Worm (Caenorhabditis elegans) whole organism, L4 larva: ENCODE results near the gene R102.3.

Source experiments
- F44E2.7 ChIP-seq: fragments of 200-800 bp; sonication (Bioruptor generic); IDR thresholded peaks from 2 replicates; pipeline ENCODE4 v2.1.2; 2022; ENCODE audit warnings: missing genetic modification characterization, missing compliant biosample characterization
- F49E8.2 ChIP-seq: sonication (generic microtip); optimal IDR thresholded peaks from 2 replicates; lab custom pipeline; 2016; ENCODE audit warnings: missing compliant biosample characterization, mild to moderate bottlenecking, missing genetic modification characterization, borderline replicate concordance
- T26A8.4 ChIP-seq: fragments of 200-800 bp; sonication (Bioruptor generic); IDR thresholded peaks from 2 replicates; pipeline ENCODE4 v1.3.6; 2022; ENCODE audit warnings: missing genetic modification characterization, missing compliant biosample characterization
- Y75B8A.6 ChIP-seq: fragments of 200-800 bp; sonication (Bioruptor generic); IDR thresholded peaks from 2 replicates; pipeline ENCODE4 v1.3.6; 2022; ENCODE audit warnings: missing genetic modification reagents, missing genetic modification characterization, missing compliant biosample characterization
- ZK546.5 ChIP-seq, 2 experiments: sonication (generic microtip); optimal IDR thresholded peaks; 2 replicates each; lab custom pipeline; 2017; ENCODE audit warnings: missing biosample characterization in 2 of 2, missing genetic modification characterization in 2 of 2
- aly-2 ChIP-seq: sonication (generic microtip); optimal IDR thresholded peaks from 2 replicates; lab custom pipeline; 2018; ENCODE audit warnings: missing biosample characterization, missing genetic modification characterization
- ama-1 ChIP-seq: fragments of 150-350 bp; optimal IDR thresholded peaks from 2 replicates; lab custom pipeline; 2014; ENCODE audit warnings: inconsistent platforms, mixed read lengths
- arid-1 ChIP-seq: fragments of 200-800 bp; sonication (Bioruptor generic); conservative IDR thresholded peaks from 2 replicates; pipeline ENCODE4 v1.3.6; 2022; ENCODE audit warnings: missing genetic modification reagents, missing genetic modification characterization, missing compliant biosample characterization
- attf-4 ChIP-seq: sonication (generic microtip); optimal IDR thresholded peaks from 3 replicates; lab custom pipeline; 2017; ENCODE audit warnings: missing biosample characterization, missing genetic modification characterization
- ceh-28 ChIP-seq: fragments of 150-350 bp; optimal IDR thresholded peaks from 2 replicates; lab custom pipeline; 2014; ENCODE audit warnings: missing biosample characterization, missing genetic modification reagents, missing genetic modification characterization
- ceh-62 ChIP-seq: sonication (generic microtip); optimal IDR thresholded peaks from 2 replicates; lab custom pipeline; 2017; ENCODE audit warnings: missing biosample characterization, missing genetic modification characterization
- ceh-82 ChIP-seq: sonication (generic microtip); optimal IDR thresholded peaks from 2 replicates; lab custom pipeline; 2017; ENCODE audit warnings: missing biosample characterization, missing genetic modification characterization
- cey-2 ChIP-seq: sonication (generic microtip); optimal IDR thresholded peaks from 3 replicates; lab custom pipeline; 2017; ENCODE audit warnings: missing genetic modification characterization, mild to moderate bottlenecking, missing compliant biosample characterization, antibody characterized with exemption, borderline replicate concordance; ENCODE audit not compliant: insufficient read depth
- daf-16 ChIP-seq, 3 experiments: sonication (generic microtip); optimal IDR thresholded peaks; 2 replicates each; lab custom pipeline; 2016 to 2017; ENCODE audit warnings: missing genetic modification characterization in 3 of 3, missing genetic modification reagents in 3 of 3, mild to moderate bottlenecking in 2 of 3, missing compliant biosample characterization in 2 of 3, missing biosample characterization in 1 of 3, moderate library complexity in 1 of 3
- daf-8 ChIP-seq: fragments of 200-800 bp; sonication (Bioruptor generic); IDR thresholded peaks from 2 replicates; pipeline ENCODE4 v1.3.6; 2022; ENCODE audit warnings: missing genetic modification characterization, missing compliant biosample characterization
- dmd-6 ChIP-seq: fragments of 200-800 bp; sonication (Bioruptor generic); IDR thresholded peaks from 2 replicates; pipeline ENCODE4 v1.3.6; 2022; ENCODE audit warnings: missing genetic modification reagents, missing genetic modification characterization, missing compliant biosample characterization
- dmd-9 ChIP-seq: fragments of 200-800 bp; sonication (Bioruptor generic); IDR thresholded peaks from 2 replicates; pipeline ENCODE4 v1.3.6; 2022; ENCODE audit warnings: missing genetic modification reagents, missing genetic modification characterization, missing compliant biosample characterization
- duxl-1 ChIP-seq: sonication (generic microtip); optimal IDR thresholded peaks from 2 replicates; lab custom pipeline; 2016; ENCODE audit warnings: mild to moderate bottlenecking, missing genetic modification characterization, moderate library complexity, missing compliant biosample characterization; ENCODE audit not compliant: poor library complexity
- dve-1 ChIP-seq: sonication (generic microtip); optimal IDR thresholded peaks from 2 replicates; lab custom pipeline; 2017; ENCODE audit warnings: antibody characterized with exemption, mild to moderate bottlenecking, missing genetic modification characterization, missing compliant biosample characterization; ENCODE audit not compliant: insufficient read depth
- fkh-10 ChIP-seq: fragments of 150-350 bp; optimal IDR thresholded peaks from 2 replicates; lab custom pipeline; 2014; ENCODE audit warnings: missing biosample characterization, missing genetic modification reagents, missing genetic modification characterization
- gei-8 ChIP-seq: fragments of 200-800 bp; sonication (Bioruptor generic); optimal IDR thresholded peaks from 2 replicates; lab custom pipeline; 2018; ENCODE audit warnings: mild to moderate bottlenecking, missing genetic modification characterization, missing compliant biosample characterization
- hif-1 ChIP-seq, 2 experiments: sonication (generic microtip); optimal IDR thresholded peaks; 2 replicates each; lab custom pipeline; 2016 to 2017; ENCODE audit warnings: missing compliant biosample characterization in 2 of 2, missing genetic modification characterization in 2 of 2, missing genetic modification reagents in 2 of 2, missing genotype in 2 of 2, mild to moderate bottlenecking in 1 of 2
- hlh-11 ChIP-seq: fragments of 200-800 bp; sonication (Bioruptor generic); optimal IDR thresholded peaks from 2 replicates; lab custom pipeline; 2018; ENCODE audit warnings: mild to moderate bottlenecking, missing genetic modification characterization, missing compliant biosample characterization
- jun-1 ChIP-seq: fragments of 150-350 bp; optimal IDR thresholded peaks from 2 replicates; lab custom pipeline; 2014; ENCODE audit warnings: missing biosample characterization, missing genetic modification reagents, missing genetic modification characterization
- lin-1 ChIP-seq: fragments of 200-800 bp; sonication (Bioruptor generic); IDR thresholded peaks from 2 replicates; pipeline ENCODE4 v1.3.6; 2022; ENCODE audit warnings: missing genetic modification reagents, missing genetic modification characterization, missing compliant biosample characterization
- lin-38 ChIP-seq: fragments of 200-800 bp; sonication (Bioruptor generic); IDR thresholded peaks from 2 replicates; pipeline ENCODE4 v1.3.6; 2022; ENCODE audit warnings: missing genetic modification reagents, missing genetic modification characterization, missing compliant biosample characterization
- madf-5 ChIP-seq, 2 experiments: fragments of 200-800 bp; sonication (Bioruptor generic); IDR thresholded peaks; 2 replicates each; pipeline ENCODE4 v1.3.6; 2022; ENCODE audit warnings: missing compliant biosample characterization in 2 of 2, missing genetic modification characterization in 2 of 2
- madf-9 ChIP-seq: fragments of 200-800 bp; sonication (Bioruptor generic); conservative IDR thresholded peaks from 2 replicates; pipeline ENCODE4 v1.3.6; 2022; ENCODE audit warnings: missing genetic modification reagents, missing genetic modification characterization, missing compliant biosample characterization
- mdt-29 ChIP-seq: fragments of 200-800 bp; sonication (Bioruptor generic); IDR thresholded peaks from 2 replicates; pipeline ENCODE4 v1.3.6; 2022; ENCODE audit warnings: missing genetic modification reagents, missing genetic modification characterization, missing compliant biosample characterization
- nhr-10 ChIP-seq: fragments of 150-350 bp; optimal IDR thresholded peaks from 2 replicates; lab custom pipeline; 2014; ENCODE audit warnings: missing biosample characterization, missing genetic modification characterization
- nhr-102 ChIP-seq: sonication (generic microtip); optimal IDR thresholded peaks from 2 replicates; lab custom pipeline; 2016; ENCODE audit warnings: mild to moderate bottlenecking, missing genetic modification characterization, moderate library complexity, missing compliant biosample characterization
- nhr-11 ChIP-seq: fragments of 150-350 bp; optimal IDR thresholded peaks from 2 replicates; lab custom pipeline; 2014; ENCODE audit warnings: missing biosample characterization, missing genetic modification characterization
- nhr-237 ChIP-seq: sonication (generic microtip); optimal IDR thresholded peaks from 2 replicates; lab custom pipeline; 2017; ENCODE audit warnings: missing biosample characterization, missing genetic modification characterization
- nhr-25 ChIP-seq: sonication (generic microtip); optimal IDR thresholded peaks from 2 replicates; lab custom pipeline; 2017; ENCODE audit warnings: missing genetic modification characterization, mild to moderate bottlenecking, missing compliant biosample characterization, antibody characterized with exemption, moderate library complexity, borderline replicate concordance; ENCODE audit not compliant: insufficient read depth
- nhr-28 ChIP-seq: fragments of 150-350 bp; optimal IDR thresholded peaks from 2 replicates; lab custom pipeline; 2014; ENCODE audit warnings: missing biosample characterization, missing genetic modification characterization
- nhr-6 ChIP-seq: fragments of 150-350 bp; optimal IDR thresholded peaks from 2 replicates; lab custom pipeline; 2014; ENCODE audit warnings: missing biosample characterization, missing genetic modification characterization
- nhr-77 ChIP-seq: fragments of 150-350 bp; optimal IDR thresholded peaks from 2 replicates; lab custom pipeline; 2014; ENCODE audit warnings: missing biosample characterization, missing genetic modification characterization
- php-3 ChIP-seq: fragments of 200-800 bp; sonication (Bioruptor generic); IDR thresholded peaks from 2 replicates; pipeline ENCODE4 v1.3.6; 2022; ENCODE audit warnings: missing genetic modification reagents, missing genetic modification characterization, missing compliant biosample characterization
- set-16 ChIP-seq: fragments of 200-800 bp; sonication (Bioruptor generic); IDR thresholded peaks from 2 replicates; pipeline ENCODE4 v1.3.6; 2022; ENCODE audit warnings: missing genetic modification reagents, missing genetic modification characterization, missing compliant biosample characterization
- snpc-4 ChIP-seq: fragments of 150-350 bp; optimal IDR thresholded peaks from 2 replicates; lab custom pipeline; 2014; ENCODE audit warnings: missing biosample characterization, missing genetic modification characterization
- spr-3 ChIP-seq: fragments of 200-800 bp; sonication (Bioruptor generic); optimal IDR thresholded peaks from 2 replicates; lab custom pipeline; 2018; ENCODE audit warnings: mild to moderate bottlenecking, missing genetic modification characterization, missing compliant biosample characterization
- unc-39 ChIP-seq: sonication (generic microtip); optimal IDR thresholded peaks from 2 replicates; lab custom pipeline; 2017; ENCODE audit warnings: missing biosample characterization, missing genetic modification characterization
- unc-62 ChIP-seq, 3 experiments: fragments of 150-350 bp in 1 of 3; sonication (generic microtip); optimal IDR thresholded peaks in 2 of 3; peaks in 1 of 3; 1 replicate in 1 of 3; 2 replicates in 2 of 3; lab custom pipeline; 2014 to 2017; ENCODE audit warnings: missing biosample characterization in 3 of 3, missing genetic modification characterization in 3 of 3, missing genetic modification reagents in 3 of 3, missing genotype in 1 of 3
- vab-7 ChIP-seq: fragments of 200-800 bp; sonication (Bioruptor generic); IDR thresholded peaks from 2 replicates; pipeline ENCODE4 v1.3.6; 2022; ENCODE audit warnings: missing genetic modification reagents, missing genetic modification characterization, missing compliant biosample characterization
- zag-1 ChIP-seq: fragments of 150-350 bp; optimal IDR thresholded peaks from 2 replicates; lab custom pipeline; 2014; ENCODE audit warnings: missing biosample characterization, missing genetic modification characterization
- ztf-11 ChIP-seq: fragments of 150-350 bp; optimal IDR thresholded peaks from 2 replicates; lab custom pipeline; 2014; ENCODE audit warnings: missing biosample characterization, missing genetic modification characterization

Gene R102.3

ce11 chrIV:10695203-10695602 is 5.9 kb downstream of the R102.3 start, which contains the start of gene R102.4:
R102.4 (minus strand) TSS chrIV:10695303.
- peak in 1 of 2 experiments; percentile 83 for TF ChIP-seq unc-62 (GFP tag; optimal IDR thresholded peaks at IDR 0.05 in 1 of 2; lab: Kevin White, UChicago)
- TF ChIP-seq unc-62 (tag; optimal IDR thresholded peaks at IDR 0.05; lab: Kevin White, UChicago) = no peak
- TF ChIP-seq nhr-237 (tag; lab: Kevin White, UChicago) = no peak

ce11 chrIV:10697022-10697979 is 8.0 kb downstream of the R102.3 start, which contains the start of gene allo-1:
allo-1 (minus strand) TSS chrIV:10697072.
- TF ChIP-seq F49E8.2 (tag; lab: Kevin White, UChicago) (no peak), nhr-6 (tag; lab: Kevin White, UChicago) (peak; percentile 63), mdt-29 (GFP tag; lab: Robert Waterston, UW) (no peak), dve-1 (peak; percentile 76), ztf-11 (no peak), spr-3 (GFP tag; lab: Kevin White, UChicago) (no peak), php-3 (GFP tag; lab: Robert Waterston, UW) (no peak), nhr-11 (tag; lab: Kevin White, UChicago) (peak; percentile 65), madf-5 (GFP tag; IDR thresholded peaks at IDR 0.05; lab: Robert Waterston, UW) (no peak), ZK546.5 (tag; optimal IDR thresholded peaks at IDR 0.05; lab: Kevin White, UChicago) (no peak), madf-9 (GFP tag; lab: Robert Waterston, UW) (no peak), snpc-4 (tag; lab: Kevin White, UChicago) (no peak), daf-8 (GFP tag; lab: Robert Waterston, UW) (no peak), nhr-102 (tag; lab: Kevin White, UChicago) (no peak), F44E2.7 (GFP tag; lab: Robert Waterston, UW) (no peak), ceh-28 (tag; lab: Kevin White, UChicago) (no peak), nhr-25 (tag; lab: Kevin White, UChicago) (no peak), daf-16 (GFP tag; optimal IDR thresholded peaks at IDR 0.05; lab: Kevin White, UChicago) (no peak), daf-16 (tag; optimal IDR thresholded peaks at IDR 0.05; lab: Kevin White, UChicago) (peak; percentile 18), duxl-1 (tag; lab: Kevin White, UChicago) (no peak), unc-39 (tag; lab: Kevin White, UChicago) (no peak), lin-1 (peak; percentile 12; the same call in 1 of the 2 replicates), T26A8.4 (GFP tag; lab: Robert Waterston, UW) (no peak), set-16 (GFP tag; lab: Robert Waterston, UW) (no peak), ceh-62 (tag; lab: Kevin White, UChicago) (no peak), hif-1 (tag; optimal IDR thresholded peaks at IDR 0.05; lab: Kevin White, UChicago) (peak in 1 of 2 experiments; percentile 56), Y75B8A.6 (GFP tag; lab: Robert Waterston, UW) (no peak), lin-38 (GFP tag; lab: Robert Waterston, UW) (no peak; the same call in 1 of the 2 replicates), vab-7 (GFP tag; lab: Robert Waterston, UW) (no peak), dmd-6 (GFP tag; lab: Robert Waterston, UW) (peak; percentile 78), nhr-10 (no peak), zag-1 (tag; lab: Kevin White, UChicago) (no peak), cey-2 (tag; lab: Kevin White, UChicago) (no peak), nhr-28 (tag; lab: Kevin White, UChicago) (peak; percentile 80), aly-2 (no peak), fkh-10 (no peak), ceh-82 (tag; lab: Kevin White, UChicago) (no peak), arid-1 (GFP tag; lab: Robert Waterston, UW) (no peak), gei-8 (GFP tag; lab: Kevin White, UChicago) (no peak), jun-1 (tag; lab: Kevin White, UChicago) (peak; percentile 62), dmd-9 (GFP tag; lab: Robert Waterston, UW) (0 out of 2 replicates have a peak, but pooled peaks have one; percentile 31), attf-4 (tag; lab: Kevin White, UChicago) (no peak), hlh-11 (tag; lab: Kevin White, UChicago) (peak; percentile 94), nhr-77 (tag; lab: Kevin White, UChicago) (peak; percentile 69), ama-1 (lab: Kevin White, UChicago) (peak; percentile 31)
